In genomic region chr2L:19869463-19869862, dm6 we compare ENCODE assay signal across 3 fruit fly cellular contexts.
A peak's percentile ranks its signal among the peaks of the same experiment; 100 is the strongest.
TF ChIP-seq lines count a peak whose summit lies in the region.

No protein-coding gene starts in this region.

- no peak for TF ChIP-seq CTCF in whole organism, embryonic (GFP tag; optimal IDR thresholded peaks at IDR 0.05; lab: Kevin White, UChicago)

TF ChIP-seq in whole organism, embryonic, 481 proteins besides CTCF, POLR2A, EP300 and RAD21 (continues in another document):
- TF ChIP-seq CG10209 (GFP tag; optimal IDR thresholded peaks at IDR 0.05; lab: Kevin White, UChicago) = no peak
- TF ChIP-seq CG30020 (tag; optimal IDR thresholded peaks at IDR 0.05; lab: Kevin White, UChicago) = no peak
- peak; percentile 71; the same call in 1 of the 4 replicates for TF ChIP-seq chinmo (GFP tag; IDR thresholded peaks at IDR 0.05; lab: Robert Waterston, UW; ENCODE audit: partially characterized antibody)
- TF ChIP-seq pita (GFP tag; optimal IDR thresholded peaks at IDR 0.05; lab: Kevin White, UChicago) = no peak
- no peak for TF ChIP-seq NFAT (GFP tag; IDR thresholded peaks at IDR 0.05; lab: Robert Waterston, UW)
- no peak for TF ChIP-seq org-1 (GFP tag; optimal IDR thresholded peaks at IDR 0.05; lab: Kevin White, UChicago)
- TF ChIP-seq CG4282 (GFP tag; optimal IDR thresholded peaks at IDR 0.05; lab: Kevin White, UChicago) = no peak
- TF ChIP-seq Dek (tag; optimal IDR thresholded peaks at IDR 0.05; lab: Kevin White, UChicago) = no peak
- no peak for TF ChIP-seq slou (GFP tag; optimal IDR thresholded peaks at IDR 0.05; lab: Kevin White, UChicago)
- no peak for TF ChIP-seq MBD-R2 (GFP tag; IDR thresholded peaks at IDR 0.05; lab: Robert Waterston, UW)
- TF ChIP-seq gt (GFP tag; IDR thresholded peaks at IDR 0.05; lab: Robert Waterston, UW) = no peak
- no peak for TF ChIP-seq CG12391 (tag; optimal IDR thresholded peaks at IDR 0.05; lab: Kevin White, UChicago)
- TF ChIP-seq p53 (GFP tag; optimal IDR thresholded peaks at IDR 0.05; lab: Kevin White, UChicago) = no peak
- TF ChIP-seq Bteb2 (GFP tag; optimal IDR thresholded peaks at IDR 0.05; lab: Kevin White, UChicago) = no peak
- no peak for TF ChIP-seq CG13296 (GFP tag; optimal IDR thresholded peaks at IDR 0.05; lab: Kevin White, UChicago)
- no peak for TF ChIP-seq Doc3 (GFP tag; IDR thresholded peaks at IDR 0.05; lab: Robert Waterston, UW; ENCODE audit: partially characterized antibody)
- TF ChIP-seq kni (GFP tag; optimal IDR thresholded peaks at IDR 0.05; lab: Kevin White, UChicago) = peak; percentile 64
- TF ChIP-seq CG6654 (GFP tag; optimal IDR thresholded peaks at IDR 0.05; lab: Kevin White, UChicago) = no peak
- TF ChIP-seq phol (tag; optimal IDR thresholded peaks at IDR 0.05; lab: Kevin White, UChicago) = no peak
- no peak for TF ChIP-seq CG8388 (GFP tag; optimal IDR thresholded peaks at IDR 0.05; lab: Kevin White, UChicago)
- TF ChIP-seq nau (GFP tag; optimal IDR thresholded peaks at IDR 0.05; lab: Kevin White, UChicago) = no peak
- TF ChIP-seq Optix (GFP tag; IDR thresholded peaks at IDR 0.05; lab: Robert Waterston, UW) = no peak
- TF ChIP-seq gro (GFP tag; optimal IDR thresholded peaks at IDR 0.05; lab: Kevin White, UChicago) = no peak
- TF ChIP-seq B-H2 (GFP tag; optimal IDR thresholded peaks at IDR 0.05; lab: Kevin White, UChicago) = no peak
- TF ChIP-seq pnt (GFP tag; optimal IDR thresholded peaks at IDR 0.05; lab: Kevin White, UChicago) = no peak
- peak; percentile 90 for TF ChIP-seq Neu2 (GFP tag; optimal IDR thresholded peaks at IDR 0.05; lab: Kevin White, UChicago; ENCODE audit: borderline replicate concordance)
- no peak for TF ChIP-seq CG1529 (GFP tag; optimal IDR thresholded peaks at IDR 0.05; lab: Kevin White, UChicago)
- 0 out of 3 replicates have a peak, but pooled peaks have one; percentile 21 for TF ChIP-seq CG2199 (GFP tag; IDR thresholded peaks at IDR 0.05; lab: Robert Waterston, UW)
- no peak for TF ChIP-seq CG4360 (GFP tag; IDR thresholded peaks at IDR 0.05; lab: Robert Waterston, UW)
- TF ChIP-seq bbx (GFP tag; IDR thresholded peaks at IDR 0.05; lab: Robert Waterston, UW; ENCODE audit: partially characterized antibody) = no peak
- TF ChIP-seq CG15269 (tag; optimal IDR thresholded peaks at IDR 0.05; lab: Kevin White, UChicago) = peak; percentile 42

TF ChIP-seq in whole organism, prepupa, 60 proteins besides CTCF, POLR2A, EP300 and RAD21:
- TF ChIP-seq vri (GFP tag; optimal IDR thresholded peaks at IDR 0.05; lab: Kevin White, UChicago) (no peak), Ets21C (GFP tag; optimal IDR thresholded peaks at IDR 0.05; lab: Kevin White, UChicago) (no peak), dsx (GFP tag; optimal IDR thresholded peaks at IDR 0.05; lab: Kevin White, UChicago; ENCODE audit: poor library complexity, severe bottlenecking) (peak; percentile 35)

TF ChIP-seq in whole organism, pupa, 21 proteins besides CTCF, POLR2A, EP300 and RAD21:
- TF ChIP-seq Ets98B (GFP tag; IDR thresholded peaks at IDR 0.05; lab: Robert Waterston, UW) = no peak
- TF ChIP-seq CG9948 (tag; optimal IDR thresholded peaks at IDR 0.05; lab: Kevin White, UChicago) = no peak
- TF ChIP-seq CG8301 (tag; optimal IDR thresholded peaks at IDR 0.05; lab: Kevin White, UChicago) = no peak
- TF ChIP-seq rn (GFP tag; IDR thresholded peaks at IDR 0.05; lab: Robert Waterston, UW) = no peak
- peak; percentile 97 for TF ChIP-seq EcR (GFP tag; optimal IDR thresholded peaks at IDR 0.05; lab: Kevin White, UChicago)
TF ChIP-seq in whole organism, pupa: peak in this region for 1.
